Worm (Caenorhabditis elegans) whole organism, L1 larva: ENCODE data around the gene crb-3.

Experiments used
- lin-35 ChIP-seq, 2 experiments: fragments of 150-350 bp; optimal IDR thresholded peaks; 2 replicates each; lab custom pipeline; 2014; ENCODE audit warnings: missing biosample characterization in 2 of 2, missing genetic modification characterization in 2 of 2, missing genetic modification reagents in 2 of 2
- mep-1 ChIP-seq: fragments of 150-350 bp; optimal IDR thresholded peaks from 2 replicates; lab custom pipeline; 2014; ENCODE audit warnings: missing biosample characterization, missing genetic modification characterization
- nhr-237 ChIP-seq: fragments of 150-350 bp; optimal IDR thresholded peaks from 2 replicates; lab custom pipeline; 2014; ENCODE audit warnings: missing biosample characterization, missing genetic modification characterization
- rnt-1 ChIP-seq: sonication (generic microtip); optimal IDR thresholded peaks from 2 replicates; lab custom pipeline; 2016; ENCODE audit warnings: mild to moderate bottlenecking, missing genetic modification characterization, moderate library complexity, missing compliant biosample characterization
- unc-30 ChIP-seq: sonication (generic microtip); optimal IDR thresholded peaks from 2 replicates; lab custom pipeline; 2017; ENCODE audit warnings: missing biosample characterization, missing genetic modification characterization
- unc-62 ChIP-seq: fragments of 150-350 bp; optimal IDR thresholded peaks from 2 replicates; lab custom pipeline; 2014; ENCODE audit warnings: missing biosample characterization, missing genetic modification reagents, missing genetic modification characterization

DNA sequence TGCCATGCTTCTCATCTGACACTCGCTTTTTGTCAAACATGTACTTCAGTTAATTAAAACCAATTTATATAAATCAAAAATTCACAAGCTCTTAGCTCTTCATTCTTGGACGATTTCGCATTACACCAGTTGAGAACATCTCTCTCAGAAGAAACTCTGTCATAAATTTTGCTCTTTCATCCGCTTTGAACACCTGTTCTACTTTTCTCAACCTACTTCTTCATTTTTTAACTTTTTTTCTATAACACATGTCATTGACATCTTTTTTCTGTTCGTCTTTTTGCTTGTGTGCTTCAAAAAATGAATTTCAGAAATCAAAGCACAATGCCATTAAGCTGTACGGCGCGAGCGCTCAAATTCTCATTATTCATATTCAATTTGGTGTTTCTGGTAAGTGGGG, 40.7 kb upstream of the crb-3 start, which contains the start of gene tsp-11:
- TF ChIP-seq lin-35 (GFP tag; optimal IDR thresholded peaks at IDR 0.05; lab: Kevin White, UChicago) (no peak), unc-62 (GFP tag; lab: Kevin White, UChicago) (no peak), unc-30 (tag; lab: Kevin White, UChicago) (no peak), nhr-237 (tag; lab: Kevin White, UChicago) (no peak), rnt-1 (tag; lab: Kevin White, UChicago) (no peak), mep-1 (tag; lab: Kevin White, UChicago) (no peak)
